Fruit fly (Drosophila melanogaster): ENCODE results near the gene SelT.

- TF ChIP-seq Blimp-1 (GFP tag; optimal IDR thresholded peaks at IDR 0.05) (no peak), Lpt (GFP tag; optimal IDR thresholded peaks at IDR 0.05) (no peak), fkh (GFP tag; optimal IDR thresholded peaks at IDR 0.05) (peak; percentile 73), CG4318 (GFP tag; optimal IDR thresholded peaks at IDR 0.05) (no peak), CG11902 (GFP tag; optimal IDR thresholded peaks at IDR 0.05) (no peak), acj6 (GFP tag; optimal IDR thresholded peaks at IDR 0.05) (peak; percentile 14), CG10631 (GFP tag; optimal IDR thresholded peaks at IDR 0.05) (no peak), CG6808 (GFP tag; optimal IDR thresholded peaks at IDR 0.05) (no peak), CG11762 (GFP tag; optimal IDR thresholded peaks at IDR 0.05; ENCODE audit: insufficient read depth) (no peak), svp (GFP tag) (peak; percentile 76), CG3919 (GFP tag; optimal IDR thresholded peaks at IDR 0.05) (peak; percentile 54)
Measured at dm6 chr2L:5043043-5043442, 32.3 kb downstream of the SelT start, which contains the start of the genes CG33995, CG44000 and CG44001.

Data from whole organism, prepupa.